Worm (Caenorhabditis elegans): ENCODE data around the gene F35E8.13.
A peak's percentile ranks its signal among the peaks of the same experiment; 100 is the strongest.

The F35E8.13 gene

DNA sequence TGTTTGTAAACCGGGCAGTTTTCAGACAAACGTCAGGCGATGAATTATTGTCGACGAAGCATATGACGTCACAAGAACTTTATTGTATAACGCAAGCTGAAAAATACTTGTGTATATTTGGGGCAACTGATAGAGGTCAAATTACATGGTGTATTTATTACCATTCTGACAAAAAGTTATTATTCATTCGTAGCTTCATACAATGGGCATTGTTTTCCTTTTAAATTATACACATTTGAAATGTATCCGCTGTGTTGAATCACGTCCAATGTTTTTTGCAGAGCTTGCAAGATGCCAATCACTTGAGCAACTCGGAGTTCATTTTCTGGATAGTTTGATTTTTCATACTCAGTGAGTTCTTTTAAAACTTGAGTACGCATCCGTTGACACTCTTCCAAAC is at the start of gene F35E8.13:
Gene F35E8.13 (plus strand): TSS at position 301 of the 400 bp plus-strand sequence.
- TF ChIP-seq ztf-23 (GFP tag; IDR thresholded peaks at IDR 0.05): no peak
- TF ChIP-seq med-1 (GFP tag; optimal IDR thresholded peaks at IDR 0.05; ENCODE audit: insufficient read depth): no peak
- no peak for TF ChIP-seq ztf-29 (GFP tag; IDR thresholded peaks at IDR 0.05)
- no peak for TF ChIP-seq flt-1 (GFP tag; IDR thresholded peaks at IDR 0.05)
- no peak for TF ChIP-seq T22C8.4 (GFP tag; IDR thresholded peaks at IDR 0.05)

DNA sequence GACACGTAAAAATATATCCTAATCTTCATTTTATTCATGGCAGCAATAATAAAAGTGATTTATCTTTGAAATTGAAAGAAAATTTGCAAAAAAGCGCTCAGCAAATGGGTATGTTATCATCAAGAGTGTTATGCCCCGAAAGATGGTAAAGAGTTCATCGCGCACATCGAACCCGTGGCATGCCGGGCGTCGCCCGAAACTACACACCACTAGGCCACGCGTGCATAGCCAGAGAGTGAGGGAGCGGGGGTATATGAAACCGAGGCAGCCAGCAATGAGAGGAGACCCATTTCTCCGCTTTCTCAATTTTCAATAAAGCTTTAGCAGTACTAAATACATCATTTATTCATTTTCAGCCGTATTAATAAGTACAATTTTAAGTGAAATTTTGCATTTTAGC is 49.3 kb upstream of the F35E8.13 start:
- TF ChIP-seq ztf-29 (GFP tag; IDR thresholded peaks at IDR 0.05) (peak; percentile 100), med-1 (GFP tag; optimal IDR thresholded peaks at IDR 0.05; ENCODE audit: insufficient read depth) (peak; percentile 91), ztf-23 (GFP tag; IDR thresholded peaks at IDR 0.05) (peak; percentile 99), klf-2 (GFP tag; conservative IDR thresholded peaks at IDR 0.05) (peak; percentile 99), tab-1 (GFP tag; IDR thresholded peaks at IDR 0.05) (peak; percentile 100), flt-1 (GFP tag; IDR thresholded peaks at IDR 0.05) (peak; percentile 99), cog-1 (tag; optimal IDR thresholded peaks at IDR 0.05) (peak; percentile 96), ref-1 (GFP tag; conservative IDR thresholded peaks at IDR 0.05) (peak; percentile 100), T22C8.4 (GFP tag; IDR thresholded peaks at IDR 0.05) (peak; percentile 99)

DNA sequence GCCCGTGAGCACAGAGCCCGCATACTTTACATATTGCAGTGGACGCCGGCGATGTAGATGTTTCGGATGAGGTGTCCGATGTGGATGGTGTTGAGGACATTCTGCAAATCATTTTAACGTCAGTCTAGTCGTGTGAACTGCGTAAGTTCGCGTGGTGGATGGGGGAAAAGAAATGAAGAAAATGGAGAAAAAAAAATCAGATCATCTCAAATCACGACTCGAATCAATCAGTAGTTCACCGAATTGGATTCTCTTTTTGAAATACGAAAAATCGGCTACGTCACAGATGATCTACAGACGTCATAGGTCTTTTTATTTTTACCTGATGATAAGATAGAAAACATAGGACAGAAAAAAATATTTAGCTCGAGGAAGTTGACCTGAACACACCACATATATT is 46.8 kb upstream of the F35E8.13 start, which contains the start of gene nhr-102:
Gene nhr-102 (minus strand): TSS at position 101 of the 400 bp plus-strand sequence.
- TF ChIP-seq tab-1 (GFP tag; IDR thresholded peaks at IDR 0.05) (no peak), cog-1 (tag; optimal IDR thresholded peaks at IDR 0.05) (no peak), ztf-23 (GFP tag; IDR thresholded peaks at IDR 0.05) (no peak), T22C8.4 (GFP tag; IDR thresholded peaks at IDR 0.05) (no peak), ztf-29 (GFP tag; IDR thresholded peaks at IDR 0.05) (no peak), klf-2 (GFP tag; conservative IDR thresholded peaks at IDR 0.05) (no peak), med-1 (GFP tag; optimal IDR thresholded peaks at IDR 0.05; ENCODE audit: insufficient read depth) (no peak), flt-1 (GFP tag; IDR thresholded peaks at IDR 0.05) (no peak)

DNA sequence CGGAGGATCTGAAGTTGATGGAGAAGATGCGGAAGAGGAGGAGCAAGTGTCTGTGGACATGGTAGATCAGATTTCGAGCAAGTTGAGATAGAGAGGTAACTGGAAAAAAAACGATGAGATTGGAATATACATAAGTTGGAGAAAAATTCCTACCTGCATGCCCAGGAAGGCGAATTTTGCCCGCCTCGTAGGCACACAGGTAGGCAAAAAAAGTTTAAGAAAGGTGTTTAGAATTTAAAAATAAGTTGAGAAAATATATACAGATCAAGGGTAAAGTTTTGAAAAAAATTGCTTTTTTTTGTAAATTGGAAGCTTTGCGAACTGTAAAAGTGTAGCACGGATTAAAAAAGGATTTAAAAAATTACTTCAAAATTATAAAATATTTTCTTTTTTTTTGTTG is 43.6 kb upstream of the F35E8.13 start, which contains the start of gene nhr-84:
Gene nhr-84 (minus strand): TSS at position 101 of the 400 bp plus-strand sequence.
- no peak for TF ChIP-seq T22C8.4 (GFP tag; IDR thresholded peaks at IDR 0.05)
- TF ChIP-seq flt-1 (GFP tag; IDR thresholded peaks at IDR 0.05): no peak
- no peak for TF ChIP-seq cog-1 (tag; optimal IDR thresholded peaks at IDR 0.05)
- TF ChIP-seq tab-1 (GFP tag; IDR thresholded peaks at IDR 0.05): no peak

DNA sequence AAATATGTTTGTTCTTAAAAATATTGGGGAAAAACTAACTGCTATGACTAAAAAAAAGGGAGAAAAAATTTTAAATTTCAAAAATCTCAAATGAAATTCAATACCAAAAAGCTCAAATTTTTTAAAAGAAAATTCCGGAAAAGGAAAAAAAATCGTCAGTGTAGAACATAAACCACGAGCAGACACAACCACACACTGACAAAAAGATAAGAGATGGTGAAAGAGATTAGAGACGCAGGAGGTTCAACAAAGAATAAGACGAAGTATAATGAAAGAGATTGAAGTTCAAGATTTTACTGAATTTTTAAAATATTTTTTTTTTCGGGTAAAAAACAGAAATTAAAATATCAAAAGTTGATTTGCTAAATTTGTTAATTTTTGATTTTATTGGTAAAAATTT is 43.0 kb upstream of the F35E8.13 start:
- TF ChIP-seq ref-1 (GFP tag; conservative IDR thresholded peaks at IDR 0.05): no peak
- TF ChIP-seq T22C8.4 (GFP tag; IDR thresholded peaks at IDR 0.05): no peak
- no peak for TF ChIP-seq ztf-29 (GFP tag; IDR thresholded peaks at IDR 0.05)
- TF ChIP-seq ztf-23 (GFP tag; IDR thresholded peaks at IDR 0.05): no peak
- TF ChIP-seq klf-2 (GFP tag; conservative IDR thresholded peaks at IDR 0.05): no peak
- no peak for TF ChIP-seq flt-1 (GFP tag; IDR thresholded peaks at IDR 0.05)
- TF ChIP-seq tab-1 (GFP tag; IDR thresholded peaks at IDR 0.05): no peak
- TF ChIP-seq cog-1 (tag; optimal IDR thresholded peaks at IDR 0.05): no peak
- no peak for TF ChIP-seq med-1 (GFP tag; optimal IDR thresholded peaks at IDR 0.05; ENCODE audit: insufficient read depth)

- TF ChIP-seq klf-2 (GFP tag; conservative IDR thresholded peaks at IDR 0.05): no peak
- TF ChIP-seq med-1 (GFP tag; optimal IDR thresholded peaks at IDR 0.05; ENCODE audit: insufficient read depth): no peak
- no peak for TF ChIP-seq ref-1 (GFP tag; conservative IDR thresholded peaks at IDR 0.05)
- TF ChIP-seq T22C8.4 (GFP tag; IDR thresholded peaks at IDR 0.05): no peak
These were observed 42.4 kb upstream of the F35E8.13 start for ce11 chrV:15880705-15881104.

ce11 chrV:15884698-15885097 is 38.4 kb upstream of the F35E8.13 start, which contains the start of gene oac-42:
Gene oac-42, minus strand, starts transcription at chrV:15884798.
- TF ChIP-seq ztf-23 (GFP tag; IDR thresholded peaks at IDR 0.05) (no peak), med-1 (GFP tag; optimal IDR thresholded peaks at IDR 0.05; ENCODE audit: insufficient read depth) (no peak), flt-1 (GFP tag; IDR thresholded peaks at IDR 0.05) (no peak), ref-1 (GFP tag; conservative IDR thresholded peaks at IDR 0.05) (no peak), ztf-29 (GFP tag; IDR thresholded peaks at IDR 0.05) (no peak), cog-1 (tag; optimal IDR thresholded peaks at IDR 0.05) (no peak), T22C8.4 (GFP tag; IDR thresholded peaks at IDR 0.05) (no peak), klf-2 (GFP tag; conservative IDR thresholded peaks at IDR 0.05) (no peak), tab-1 (GFP tag; IDR thresholded peaks at IDR 0.05) (no peak)

DNA sequence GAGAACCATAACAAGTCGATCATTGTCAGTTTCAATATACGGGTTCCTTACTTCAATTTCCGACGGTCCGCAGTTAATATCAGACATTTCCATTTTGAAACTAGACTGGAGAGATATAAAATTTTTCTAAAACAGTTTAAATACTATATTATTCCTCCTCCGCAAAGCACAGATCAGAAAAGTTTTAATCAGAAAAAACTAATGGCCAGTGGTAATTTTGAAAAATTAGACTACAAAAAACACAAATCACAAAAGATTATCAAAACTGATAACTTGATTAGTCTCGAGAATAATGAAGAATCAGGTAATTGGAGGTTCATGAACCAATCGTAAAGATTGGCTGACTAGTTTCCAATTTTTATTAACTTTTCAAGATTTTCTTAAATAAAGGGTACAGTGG is 37.1 kb upstream of the F35E8.13 start, which contains the start of gene T06C12.9:
Gene T06C12.9 (minus strand): TSS at position 101 of the 400 bp plus-strand sequence.
- TF ChIP-seq cog-1 (tag; optimal IDR thresholded peaks at IDR 0.05) (no peak), T22C8.4 (GFP tag; IDR thresholded peaks at IDR 0.05) (no peak), flt-1 (GFP tag; IDR thresholded peaks at IDR 0.05) (no peak), med-1 (GFP tag; optimal IDR thresholded peaks at IDR 0.05; ENCODE audit: insufficient read depth) (no peak), ztf-29 (GFP tag; IDR thresholded peaks at IDR 0.05) (no peak), tab-1 (GFP tag; IDR thresholded peaks at IDR 0.05) (no peak), ztf-23 (GFP tag; IDR thresholded peaks at IDR 0.05) (no peak), klf-2 (GFP tag; conservative IDR thresholded peaks at IDR 0.05) (no peak), ref-1 (GFP tag; conservative IDR thresholded peaks at IDR 0.05) (no peak)

DNA sequence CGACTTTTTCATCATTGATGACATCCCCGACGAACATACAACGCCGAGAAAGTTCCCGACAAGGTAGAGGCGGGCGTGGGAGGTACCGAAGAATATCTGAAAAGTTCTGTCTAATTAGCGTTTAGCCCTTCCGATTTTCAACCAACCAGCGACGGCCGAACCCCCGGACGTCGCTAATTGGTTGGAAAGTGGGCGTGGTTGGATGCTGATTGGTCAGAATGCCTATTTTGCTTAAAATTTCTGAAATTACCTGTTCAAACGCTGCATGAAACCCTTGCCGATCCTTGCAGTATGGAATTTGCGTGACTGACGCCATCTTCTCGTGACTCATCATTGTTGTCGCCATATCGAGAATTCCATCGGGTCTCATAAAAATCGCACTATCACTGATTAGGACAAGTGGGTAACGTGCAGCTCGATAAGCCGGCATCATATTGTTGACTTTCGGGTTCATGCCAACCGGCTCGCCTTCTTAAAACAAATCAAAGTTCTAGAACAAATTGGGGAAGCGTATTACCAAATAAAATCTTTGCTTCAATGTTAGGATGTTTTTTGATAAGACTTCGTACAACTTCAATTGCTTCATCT is 35.3 kb upstream of the F35E8.13 start:
- TF ChIP-seq med-1 (GFP tag; optimal IDR thresholded peaks at IDR 0.05; ENCODE audit: insufficient read depth) (no peak), ztf-29 (GFP tag; IDR thresholded peaks at IDR 0.05) (no peak), flt-1 (GFP tag; IDR thresholded peaks at IDR 0.05) (no peak), ref-1 (GFP tag; conservative IDR thresholded peaks at IDR 0.05) (no peak), ztf-23 (GFP tag; IDR thresholded peaks at IDR 0.05) (no peak), cog-1 (tag; optimal IDR thresholded peaks at IDR 0.05) (no peak), klf-2 (GFP tag; conservative IDR thresholded peaks at IDR 0.05) (no peak), tab-1 (GFP tag; IDR thresholded peaks at IDR 0.05) (no peak), T22C8.4 (GFP tag; IDR thresholded peaks at IDR 0.05) (no peak)

DNA sequence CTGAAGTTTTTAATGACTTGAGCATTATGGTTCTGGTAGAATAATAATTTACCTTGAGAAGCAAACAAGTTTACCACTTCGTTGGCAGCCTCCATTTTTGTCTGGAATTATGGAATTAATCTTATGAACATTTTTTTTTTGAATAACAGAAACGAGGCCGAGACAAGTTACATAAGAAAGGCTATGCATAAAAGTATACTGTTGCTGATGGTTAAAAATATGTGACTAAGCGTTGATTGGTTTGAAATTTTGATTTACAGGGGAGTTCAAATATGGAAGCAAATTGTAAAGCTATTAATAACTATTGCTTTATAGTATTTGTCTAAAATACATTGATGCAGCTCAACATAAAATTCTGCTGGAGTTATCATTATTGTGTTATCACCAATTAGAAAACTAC is 34.3 kb upstream of the F35E8.13 start, which contains the start of gene cgt-1:
Gene cgt-1 (minus strand): TSS at position 101 of the 400 bp plus-strand sequence.
- TF ChIP-seq ztf-29 (GFP tag; IDR thresholded peaks at IDR 0.05): no peak
- no peak for TF ChIP-seq T22C8.4 (GFP tag; IDR thresholded peaks at IDR 0.05)
- TF ChIP-seq ztf-23 (GFP tag; IDR thresholded peaks at IDR 0.05): no peak
- no peak for TF ChIP-seq tab-1 (GFP tag; IDR thresholded peaks at IDR 0.05)
- TF ChIP-seq flt-1 (GFP tag; IDR thresholded peaks at IDR 0.05): no peak
- TF ChIP-seq med-1 (GFP tag; optimal IDR thresholded peaks at IDR 0.05; ENCODE audit: insufficient read depth): no peak
- no peak for TF ChIP-seq cog-1 (tag; optimal IDR thresholded peaks at IDR 0.05)
- no peak for TF ChIP-seq klf-2 (GFP tag; conservative IDR thresholded peaks at IDR 0.05)
- TF ChIP-seq ref-1 (GFP tag; conservative IDR thresholded peaks at IDR 0.05): no peak

Data from whole organism, midembryonic.